Worm (Caenorhabditis elegans) whole organism, L1 larva: Measurements from ENCODE around the gene spp-24.

Experiments
- aly-2 ChIP-seq: fragments of 150-350 bp; optimal IDR thresholded peaks from 2 replicates; lab custom pipeline; 2014; ENCODE audit warnings: missing biosample characterization, missing genetic modification characterization
- ama-1 ChIP-seq: fragments of 150-350 bp; optimal IDR thresholded peaks from 2 replicates; lab custom pipeline; 2014
- efl-1 ChIP-seq, 4 experiments: fragments of 150-350 bp; optimal IDR thresholded peaks in 3 of 4; peaks in 1 of 4; 1 replicate in 1 of 4; 2 replicates in 3 of 4; lab custom pipeline; 2014; ENCODE audit warnings: missing biosample characterization in 2 of 4, missing genetic modification characterization in 2 of 4, missing genetic modification reagents in 2 of 4
- isw-1 ChIP-seq: fragments of 200-800 bp; sonication (Bioruptor generic); IDR thresholded peaks from 2 replicates; pipeline ENCODE4 v1.3.6; 2022; ENCODE audit warnings: missing genetic modification characterization, missing compliant biosample characterization
- mep-1 ChIP-seq: fragments of 150-350 bp; optimal IDR thresholded peaks from 2 replicates; lab custom pipeline; 2014; ENCODE audit warnings: missing biosample characterization, missing genetic modification characterization
- nhr-237 ChIP-seq: fragments of 150-350 bp; optimal IDR thresholded peaks from 2 replicates; lab custom pipeline; 2014; ENCODE audit warnings: missing biosample characterization, missing genetic modification characterization
- nhr-90 ChIP-seq: sonication (generic microtip); optimal IDR thresholded peaks from 2 replicates; lab custom pipeline; 2016; ENCODE audit warnings: mild to moderate bottlenecking, missing genetic modification characterization, missing compliant biosample characterization; ENCODE audit not compliant: poor library complexity
- snpc-4 ChIP-seq: fragments of 150-350 bp; optimal IDR thresholded peaks from 2 replicates; lab custom pipeline; 2014; ENCODE audit warnings: missing biosample characterization, missing genetic modification characterization
- unc-86 ChIP-seq: sonication (generic microtip); optimal IDR thresholded peaks from 2 replicates; lab custom pipeline; 2016; ENCODE audit warnings: missing genetic modification characterization, missing compliant biosample characterization
- zip-4 ChIP-seq: fragments of 200-800 bp; sonication (Bioruptor generic); optimal IDR thresholded peaks from 2 replicates; lab custom pipeline; 2018; ENCODE audit warnings: mild to moderate bottlenecking, missing genetic modification characterization, moderate library complexity, missing compliant biosample characterization

DNA sequence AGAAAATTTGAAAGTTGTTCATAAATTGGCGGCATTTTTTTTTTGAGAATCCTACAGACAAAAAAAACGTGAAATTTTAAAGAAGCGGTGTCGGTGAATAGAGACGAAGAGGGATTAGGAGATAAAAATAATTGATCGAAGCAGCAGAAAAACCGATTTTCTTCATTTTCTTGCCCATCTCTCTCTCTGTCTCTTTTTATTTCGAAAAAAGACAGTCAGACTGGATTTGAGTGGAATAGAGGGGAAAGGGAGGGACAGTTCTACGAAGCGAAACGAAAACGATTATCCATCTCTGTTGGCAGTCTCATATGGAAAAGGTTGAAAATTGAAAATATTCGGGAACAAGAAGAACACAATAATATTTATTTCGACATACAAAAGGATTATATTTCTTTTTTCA is 9.8 kb downstream of the spp-24 start:
- no peak for TF ChIP-seq efl-1 (optimal IDR thresholded peaks at IDR 0.05; lab: Kevin White, UChicago)
- no peak for TF ChIP-seq efl-1 (GFP tag; optimal IDR thresholded peaks at IDR 0.05 in 1 of 2; lab: Kevin White, UChicago)
- TF ChIP-seq nhr-90 (tag; lab: Kevin White, UChicago): no peak
- no peak for TF ChIP-seq aly-2 (tag; lab: Kevin White, UChicago)
- no peak for TF ChIP-seq mep-1 (tag; lab: Kevin White, UChicago)
- TF ChIP-seq unc-86 (tag; lab: Kevin White, UChicago): no peak
- TF ChIP-seq ama-1 (lab: Kevin White, UChicago): no peak
- TF ChIP-seq zip-4 (GFP tag; lab: Kevin White, UChicago): no peak
- TF ChIP-seq isw-1 (GFP tag; lab: Robert Waterston, UW): no peak
- no peak for TF ChIP-seq snpc-4 (tag; lab: Kevin White, UChicago)
- TF ChIP-seq nhr-237: no peak
